Worm (Caenorhabditis elegans) whole organism, L1 larva: ENCODE data around the gene F52D10.4.

Experiments
- C04F5.9 ChIP-seq: sonication (generic microtip); optimal IDR thresholded peaks from 2 replicates; lab custom pipeline; 2016; ENCODE audit warnings: missing genetic modification characterization, missing compliant biosample characterization
- C16A3.4 ChIP-seq: fragments of 150-350 bp; optimal IDR thresholded peaks from 2 replicates; lab custom pipeline; 2014; ENCODE audit warnings: missing biosample characterization, missing genetic modification characterization
- aha-1 ChIP-seq: fragments of 150-350 bp; optimal IDR thresholded peaks from 2 replicates; lab custom pipeline; 2014; ENCODE audit warnings: missing biosample characterization, missing genetic modification characterization
- ama-1 ChIP-seq: fragments of 150-350 bp; optimal IDR thresholded peaks from 2 replicates; lab custom pipeline; 2014
- blmp-1 ChIP-seq: fragments of 150-350 bp; optimal IDR thresholded peaks from 2 replicates; lab custom pipeline; 2014; ENCODE audit warnings: missing biosample characterization, missing genetic modification characterization
- ceh-63 ChIP-seq: fragments of 200-800 bp; sonication (Bioruptor generic); optimal IDR thresholded peaks from 2 replicates; lab custom pipeline; 2018; ENCODE audit warnings: mild to moderate bottlenecking, missing genetic modification characterization, missing compliant biosample characterization
- ceh-82 ChIP-seq, 3 experiments: fragments of 150-350 bp in 1 of 3; sonication (generic microtip) in 2 of 3; optimal IDR thresholded peaks; 2 replicates each; lab custom pipeline; 2014 to 2017; ENCODE audit warnings: missing biosample characterization in 3 of 3, missing genetic modification characterization in 3 of 3
- ceh-88 ChIP-seq: fragments of 200-800 bp; sonication (Bioruptor generic); IDR thresholded peaks from 2 replicates; pipeline ENCODE4 v1.3.6; 2022; ENCODE audit warnings: missing genetic modification characterization, missing compliant biosample characterization
- ceh-90 ChIP-seq: sonication (generic microtip); optimal IDR thresholded peaks from 2 replicates; lab custom pipeline; 2016; ENCODE audit warnings: missing genetic modification characterization, missing compliant biosample characterization
- dpl-1 ChIP-seq, 3 experiments: fragments of 150-350 bp in 2 of 3; sonication (generic microtip) in 1 of 3; optimal IDR thresholded peaks; 2 replicates each; lab custom pipeline; 2014 to 2017; ENCODE audit warnings: missing biosample characterization in 3 of 3, missing genetic modification characterization in 3 of 3, missing genetic modification reagents in 3 of 3
- dsc-1 ChIP-seq: sonication (generic microtip); optimal IDR thresholded peaks from 2 replicates; lab custom pipeline; 2016; ENCODE audit warnings: mild to moderate bottlenecking, missing genetic modification characterization, missing compliant biosample characterization
- egl-13 ChIP-seq: sonication (generic microtip); optimal IDR thresholded peaks from 2 replicates; lab custom pipeline; 2016; ENCODE audit warnings: missing genotype, missing genetic modification reagents, missing genetic modification characterization, missing compliant biosample characterization
- elt-2 ChIP-seq: sonication (generic microtip); optimal IDR thresholded peaks from 2 replicates; lab custom pipeline; 2016; ENCODE audit warnings: missing genetic modification characterization, mild to moderate bottlenecking, inconsistent platforms, missing compliant biosample characterization, missing genetic modification reagents
- elt-3 ChIP-seq, 6 experiments: fragments of 150-350 bp in 1 of 6; sonication (generic microtip); optimal IDR thresholded peaks; 2 replicates each; lab custom pipeline; 2017 to 2018; ENCODE audit warnings: missing biosample characterization in 6 of 6, missing genetic modification characterization in 6 of 6, inconsistent platforms in 1 of 6
- ets-5 ChIP-seq: fragments of 200-800 bp; sonication (Bioruptor generic); IDR thresholded peaks from 2 replicates; pipeline ENCODE4 v1.3.6; 2022; ENCODE audit warnings: missing genetic modification characterization, missing compliant biosample characterization
- fkh-10 ChIP-seq: sonication (generic microtip); optimal IDR thresholded peaks from 2 replicates; lab custom pipeline; 2017; ENCODE audit warnings: missing biosample characterization, missing genetic modification reagents, missing genetic modification characterization
- fkh-4 ChIP-seq: sonication (generic microtip); optimal IDR thresholded peaks from 2 replicates; lab custom pipeline; 2016; ENCODE audit warnings: missing compliant biosample characterization, missing genetic modification characterization, borderline replicate concordance
- hpl-2 ChIP-seq: fragments of 150-350 bp; optimal IDR thresholded peaks from 2 replicates; lab custom pipeline; 2014; ENCODE audit warnings: missing biosample characterization, missing genetic modification reagents, missing genetic modification characterization
- irx-1 ChIP-seq: sonication (generic microtip); optimal IDR thresholded peaks from 2 replicates; lab custom pipeline; 2016; ENCODE audit warnings: missing genetic modification characterization, missing compliant biosample characterization
- isw-1 ChIP-seq: fragments of 200-800 bp; sonication (Bioruptor generic); IDR thresholded peaks from 2 replicates; pipeline ENCODE4 v1.3.6; 2022; ENCODE audit warnings: missing genetic modification characterization, missing compliant biosample characterization
- jun-1 ChIP-seq: fragments of 150-350 bp; optimal IDR thresholded peaks from 2 replicates; lab custom pipeline; 2014; ENCODE audit warnings: missing biosample characterization, missing genetic modification reagents, missing genetic modification characterization
- lin-14 ChIP-seq: fragments of 200-800 bp; sonication (Bioruptor generic); optimal IDR thresholded peaks from 2 replicates; lab custom pipeline; 2018; ENCODE audit warnings: mild to moderate bottlenecking, missing genetic modification characterization, moderate library complexity, missing compliant biosample characterization
- lin-15B ChIP-seq: fragments of 150-350 bp; sonication (generic microtip); optimal IDR thresholded peaks from 3 replicates; lab custom pipeline; 2014; ENCODE audit warnings: missing biosample characterization, missing genetic modification characterization
- nhr-11 ChIP-seq: fragments of 150-350 bp; optimal IDR thresholded peaks from 2 replicates; lab custom pipeline; 2014; ENCODE audit warnings: missing biosample characterization, missing genetic modification characterization
- nhr-12 ChIP-seq: sonication (generic microtip); optimal IDR thresholded peaks from 2 replicates; lab custom pipeline; 2017; ENCODE audit warnings: missing biosample characterization, missing genetic modification characterization
- nhr-20 ChIP-seq: sonication (generic microtip); optimal IDR thresholded peaks from 2 replicates; lab custom pipeline; 2016; ENCODE audit warnings: mild to moderate bottlenecking, missing genetic modification characterization, missing compliant biosample characterization
- nhr-77 ChIP-seq: fragments of 150-350 bp; optimal IDR thresholded peaks from 2 replicates; lab custom pipeline; 2014; ENCODE audit warnings: missing biosample characterization, missing genetic modification characterization
- nhr-84 ChIP-seq: sonication (generic microtip); optimal IDR thresholded peaks from 2 replicates; lab custom pipeline; 2017; ENCODE audit warnings: missing biosample characterization, missing genetic modification characterization
- nhr-85 ChIP-seq: sonication (generic microtip); peaks from one replicate; lab custom pipeline; 2016; ENCODE audit warnings: missing genetic modification characterization, inconsistent platforms, missing compliant biosample characterization
- nhr-90 ChIP-seq: sonication (generic microtip); optimal IDR thresholded peaks from 2 replicates; lab custom pipeline; 2016; ENCODE audit warnings: mild to moderate bottlenecking, missing genetic modification characterization, missing compliant biosample characterization; ENCODE audit not compliant: poor library complexity
- pax-3 ChIP-seq: fragments of 200-800 bp; sonication (Bioruptor generic); optimal IDR thresholded peaks from 2 replicates; lab custom pipeline; 2018; ENCODE audit warnings: mild to moderate bottlenecking, missing genetic modification characterization, moderate library complexity, missing compliant biosample characterization
- skn-1 ChIP-seq: fragments of 150-350 bp; optimal IDR thresholded peaks from 2 replicates; lab custom pipeline; 2014; ENCODE audit warnings: missing biosample characterization, missing genetic modification characterization
- snpc-4 ChIP-seq: fragments of 150-350 bp; optimal IDR thresholded peaks from 2 replicates; lab custom pipeline; 2014; ENCODE audit warnings: missing biosample characterization, missing genetic modification characterization
- sptf-1 ChIP-seq: fragments of 150-350 bp; optimal IDR thresholded peaks from 2 replicates; lab custom pipeline; 2014; ENCODE audit warnings: missing biosample characterization, missing genetic modification characterization
- tlp-1 ChIP-seq: fragments of 150-350 bp; optimal IDR thresholded peaks from 2 replicates; lab custom pipeline; 2014; ENCODE audit warnings: missing biosample characterization, missing genetic modification characterization
- unc-30 ChIP-seq: sonication (generic microtip); optimal IDR thresholded peaks from 2 replicates; lab custom pipeline; 2017; ENCODE audit warnings: missing biosample characterization, missing genetic modification characterization
- xbp-1 ChIP-seq: sonication (generic microtip); optimal IDR thresholded peaks from 2 replicates; lab custom pipeline; 2016; ENCODE audit warnings: missing genetic modification characterization, missing compliant biosample characterization
- ztf-11 ChIP-seq, 2 experiments: sonication (generic microtip); optimal IDR thresholded peaks; 2 replicates each; lab custom pipeline; 2016 to 2017; ENCODE audit warnings: missing genetic modification characterization in 2 of 2, missing biosample characterization in 1 of 2, missing compliant biosample characterization in 1 of 2

Gene F52D10.4

ce11 chrX:11628580-11628979 lies 11.3 kb downstream of the F52D10.4 start, which contains the start of gene spp-30:
Gene spp-30 (minus strand): TSS chrX:11628680.
- TF ChIP-seq elt-2 (tag; lab: Kevin White, UChicago) (no peak), elt-3 (tag; optimal IDR thresholded peaks at IDR 0.05; lab: Kevin White, UChicago) (no peak), blmp-1 (tag; lab: Kevin White, UChicago) (no peak)

DNA sequence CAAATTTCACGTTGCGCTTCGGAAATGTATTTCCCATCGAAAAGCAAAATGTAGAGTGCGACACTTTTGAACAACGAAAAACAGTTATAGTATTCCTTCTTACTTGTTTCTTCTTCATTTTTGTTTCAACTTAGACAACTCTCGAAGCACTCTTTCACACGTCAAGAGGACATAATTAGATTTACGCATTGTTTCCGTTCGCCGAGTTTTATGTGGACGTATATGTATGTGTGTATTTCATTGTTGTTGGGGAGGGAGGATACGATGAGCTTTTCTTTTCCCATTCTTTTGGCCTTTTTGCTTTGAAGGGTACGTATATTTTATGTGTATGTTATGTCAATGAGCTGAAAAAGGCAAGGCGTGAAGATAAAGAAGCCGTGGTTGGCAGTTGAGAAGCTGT lies 13.2 kb downstream of the F52D10.4 start:
- TF ChIP-seq nhr-85 (no peak), nhr-90 (no peak), nhr-20 (no peak), snpc-4 (tag; lab: Kevin White, UChicago) (no peak), lin-14 (GFP tag; lab: Kevin White, UChicago) (peak; percentile 27), ztf-11 (tag; optimal IDR thresholded peaks at IDR 0.05; lab: Kevin White, UChicago) (no peak), jun-1 (tag; lab: Kevin White, UChicago) (no peak), dpl-1 (GFP tag; optimal IDR thresholded peaks at IDR 0.05; lab: Kevin White, UChicago) (no peak), skn-1 (tag; lab: Kevin White, UChicago) (no peak), nhr-84 (no peak), nhr-12 (tag; lab: Kevin White, UChicago) (no peak), fkh-10 (GFP tag; lab: Kevin White, UChicago) (peak; percentile 60), xbp-1 (tag; lab: Kevin White, UChicago) (no peak), isw-1 (GFP tag; lab: Robert Waterston, UW) (no peak), ceh-88 (GFP tag; lab: Robert Waterston, UW) (no peak), ceh-82 (tag; optimal IDR thresholded peaks at IDR 0.05; lab: Kevin White, UChicago) (no peak), irx-1 (tag; lab: Kevin White, UChicago) (no peak)

- no peak for TF ChIP-seq ceh-90 (tag; lab: Kevin White, UChicago)
- peak; percentile 24 for TF ChIP-seq nhr-85
Measured at ce11 chrX:11632107-11632506, 14.8 kb downstream of the F52D10.4 start, which contains the start of gene sto-6. Gene sto-6 (plus strand): TSS chrX:11632407.

ce11 chrX:11633278-11633677 lies 16.0 kb downstream of the F52D10.4 start:
- TF ChIP-seq tlp-1 (tag; lab: Kevin White, UChicago) = no peak
- no peak for TF ChIP-seq ama-1 (lab: Kevin White, UChicago)
- no peak for TF ChIP-seq nhr-11 (tag; lab: Kevin White, UChicago)
- no peak for TF ChIP-seq ceh-90 (tag; lab: Kevin White, UChicago)
- no peak for TF ChIP-seq blmp-1 (tag; lab: Kevin White, UChicago)
- TF ChIP-seq C16A3.4 = no peak
- no peak for TF ChIP-seq lin-15B (tag; lab: Kevin White, UChicago)
- TF ChIP-seq ets-5 (GFP tag; lab: Robert Waterston, UW) = no peak
- no peak for TF ChIP-seq ceh-63
- no peak for TF ChIP-seq C04F5.9 (tag; lab: Kevin White, UChicago)
- TF ChIP-seq egl-13 (tag; lab: Kevin White, UChicago) = no peak
- TF ChIP-seq ceh-82 (tag; optimal IDR thresholded peaks at IDR 0.05; lab: Kevin White, UChicago) = no peak
- no peak for TF ChIP-seq ztf-11 (tag; optimal IDR thresholded peaks at IDR 0.05; lab: Kevin White, UChicago)
- TF ChIP-seq aha-1 = no peak
- TF ChIP-seq nhr-77 (tag; lab: Kevin White, UChicago) = no peak
- no peak for TF ChIP-seq pax-3 (tag; lab: Kevin White, UChicago)
- no peak for TF ChIP-seq unc-30 (tag; lab: Kevin White, UChicago)
- TF ChIP-seq sptf-1 (tag; lab: Kevin White, UChicago) = no peak
- no peak for TF ChIP-seq fkh-4 (tag; lab: Kevin White, UChicago)
- TF ChIP-seq isw-1 (GFP tag; lab: Robert Waterston, UW) = no peak

- TF ChIP-seq dsc-1 (tag; lab: Kevin White, UChicago) (peak; percentile 53), hpl-2 (GFP tag; lab: Kevin White, UChicago) (no peak)
Measured at ce11 chrX:11637721-11638120, 20.5 kb downstream of the F52D10.4 start.
